Worm (Caenorhabditis elegans): ENCODE results near the gene lgg-2.
A peak's percentile ranks its signal among the peaks of the same experiment; 100 is the strongest.

The lgg-2 gene

ce11 chrIV:10935853-10936491 lies at the start of gene lgg-2:
Gene lgg-2 (minus strand): TSS chrIV:10935903.
- TF ChIP-seq nhr-237 (tag; optimal IDR thresholded peaks at IDR 0.05) = peak; percentile 55
- no peak for TF ChIP-seq sptf-1 (tag; optimal IDR thresholded peaks at IDR 0.05)
- TF ChIP-seq nhr-76 (tag; optimal IDR thresholded peaks at IDR 0.05) = no peak
- TF ChIP-seq mls-2 (tag; optimal IDR thresholded peaks at IDR 0.05) = peak; percentile 35
- TF ChIP-seq mep-1 (tag; optimal IDR thresholded peaks at IDR 0.05) = peak; percentile 68
- no peak for TF ChIP-seq unc-39 (tag; optimal IDR thresholded peaks at IDR 0.05)
- TF ChIP-seq lsy-2 (tag; optimal IDR thresholded peaks at IDR 0.05) = peak; percentile 46
- TF ChIP-seq blmp-1 (tag; optimal IDR thresholded peaks at IDR 0.05) = peak; percentile 45
- no peak for TF ChIP-seq lin-13 (tag; optimal IDR thresholded peaks at IDR 0.05)
- no peak for TF ChIP-seq flh-1 (GFP tag; optimal IDR thresholded peaks at IDR 0.05)
- TF ChIP-seq ceh-83 (GFP tag; optimal IDR thresholded peaks at IDR 0.05) = no peak
- TF ChIP-seq ztf-11 (tag; optimal IDR thresholded peaks at IDR 0.05) = peak; percentile 49
- TF ChIP-seq mab-5 (tag; optimal IDR thresholded peaks at IDR 0.05) = no peak
- TF ChIP-seq nhr-2 (tag; optimal IDR thresholded peaks at IDR 0.05) = no peak
- no peak for TF ChIP-seq snpc-4 (tag; optimal IDR thresholded peaks at IDR 0.05)
- no peak for TF ChIP-seq M03D4.4 (tag; optimal IDR thresholded peaks at IDR 0.05)
- no peak for TF ChIP-seq elt-3 (tag; optimal IDR thresholded peaks at IDR 0.05)
- TF ChIP-seq hlh-1 (tag; optimal IDR thresholded peaks at IDR 0.05) = peak; percentile 85
- no peak for TF ChIP-seq bed-3 (GFP tag; optimal IDR thresholded peaks at IDR 0.05)
- TF ChIP-seq ceh-39 (tag; optimal IDR thresholded peaks at IDR 0.05) = peak; percentile 82
- peak; percentile 50 for TF ChIP-seq cnd-1 (tag; optimal IDR thresholded peaks at IDR 0.05)
- TF ChIP-seq unc-120 (tag; optimal IDR thresholded peaks at IDR 0.05; ENCODE audit: poor library complexity, severe bottlenecking) = peak; percentile 74
- peak; percentile 20 for TF ChIP-seq drap-1 (GFP tag; optimal IDR thresholded peaks at IDR 0.05)
- no peak for TF ChIP-seq nhr-28 (tag; optimal IDR thresholded peaks at IDR 0.05)
- peak; percentile 86 for TF ChIP-seq unc-62 (GFP tag; optimal IDR thresholded peaks at IDR 0.05)
- no peak for TF ChIP-seq ceh-43 (GFP tag; optimal IDR thresholded peaks at IDR 0.05)
- no peak for TF ChIP-seq zip-8 (tag; optimal IDR thresholded peaks at IDR 0.05)
- TF ChIP-seq elt-1 (tag; optimal IDR thresholded peaks at IDR 0.05; ENCODE audit: borderline replicate concordance, insufficient read depth) = peak; percentile 21
- TF ChIP-seq nhr-12 (tag; optimal IDR thresholded peaks at IDR 0.05) = peak; percentile 53
- peak; percentile 76 for TF ChIP-seq ham-2 (GFP tag; optimal IDR thresholded peaks at IDR 0.05)
- no peak for TF ChIP-seq tbx-8 (GFP tag; optimal IDR thresholded peaks at IDR 0.05)
- TF ChIP-seq pha-4 (tag; optimal IDR thresholded peaks at IDR 0.05) = peak; percentile 45
- peak; percentile 27 for TF ChIP-seq lin-32 (GFP tag; optimal IDR thresholded peaks at IDR 0.05)
- TF ChIP-seq sem-2 (GFP tag; optimal IDR thresholded peaks at IDR 0.05) = no peak
- peak; percentile 70 for TF ChIP-seq ces-1 (GFP tag; optimal IDR thresholded peaks at IDR 0.05)

ce11 chrIV:10981761-10982160 lies 46.1 kb upstream of the lgg-2 start, which contains the start of gene Y43E12A.2:
Gene Y43E12A.2 (plus strand): TSS chrIV:10982061.
- no peak for TF ChIP-seq lsy-2 (tag; optimal IDR thresholded peaks at IDR 0.05)
- TF ChIP-seq unc-120 (tag; optimal IDR thresholded peaks at IDR 0.05; ENCODE audit: poor library complexity, severe bottlenecking) = no peak
- TF ChIP-seq nhr-76 (tag; optimal IDR thresholded peaks at IDR 0.05) = no peak

ce11 chrIV:10980628-10981027 lies 44.9 kb upstream of the lgg-2 start:
- no peak for TF ChIP-seq nhr-28 (tag; optimal IDR thresholded peaks at IDR 0.05)
- no peak for TF ChIP-seq zip-8 (tag; optimal IDR thresholded peaks at IDR 0.05)
- no peak for TF ChIP-seq unc-120 (tag; optimal IDR thresholded peaks at IDR 0.05; ENCODE audit: poor library complexity, severe bottlenecking)
- TF ChIP-seq nhr-12 (tag; optimal IDR thresholded peaks at IDR 0.05) = no peak
- TF ChIP-seq unc-62 (GFP tag; optimal IDR thresholded peaks at IDR 0.05) = no peak
- no peak for TF ChIP-seq ceh-43 (GFP tag; optimal IDR thresholded peaks at IDR 0.05)
- TF ChIP-seq mls-2 (tag; optimal IDR thresholded peaks at IDR 0.05) = no peak
- no peak for TF ChIP-seq mep-1 (tag; optimal IDR thresholded peaks at IDR 0.05)
- TF ChIP-seq pha-4 (tag; optimal IDR thresholded peaks at IDR 0.05) = no peak

- TF ChIP-seq elt-3 (tag; optimal IDR thresholded peaks at IDR 0.05) (no peak), sem-2 (GFP tag; optimal IDR thresholded peaks at IDR 0.05) (no peak), unc-120 (tag; optimal IDR thresholded peaks at IDR 0.05; ENCODE audit: poor library complexity, severe bottlenecking) (peak; percentile 19), mls-2 (tag; optimal IDR thresholded peaks at IDR 0.05) (no peak), blmp-1 (tag; optimal IDR thresholded peaks at IDR 0.05) (no peak)
Measured at ce11 chrIV:10979689-10980088, 44.0 kb upstream of the lgg-2 start.

Data from whole organism, mixed stage, embryonic.